Fruit fly (Drosophila melanogaster): Measurements from ENCODE around the gene FucT6.

The FucT6 gene

dm6 chrX:11720138-11720537, 10.4 kb upstream of the FucT6 start, which contains the start of gene Tango10 (continued):
- TF ChIP-seq ftz-f1 (GFP tag; optimal IDR thresholded peaks at IDR 0.05) = no peak
- TF ChIP-seq B-H2 (GFP tag; optimal IDR thresholded peaks at IDR 0.05) = no peak
- peak; percentile 71 for TF ChIP-seq CG2120 (GFP tag; optimal IDR thresholded peaks at IDR 0.05)
- no peak for TF ChIP-seq CG10543 (GFP tag; optimal IDR thresholded peaks at IDR 0.05)
- TF ChIP-seq disco-r (GFP tag; optimal IDR thresholded peaks at IDR 0.05) = no peak
- peak; percentile 18 for TF ChIP-seq CG9876 (GFP tag; optimal IDR thresholded peaks at IDR 0.05)
- TF ChIP-seq CG15696 (tag; optimal IDR thresholded peaks at IDR 0.05) = peak; percentile 70
- TF ChIP-seq Bteb2 (GFP tag; optimal IDR thresholded peaks at IDR 0.05) = peak; percentile 6
- TF ChIP-seq Six4 (GFP tag; optimal IDR thresholded peaks at IDR 0.05) = no peak
- no peak for TF ChIP-seq CG11696 (GFP tag; IDR thresholded peaks at IDR 0.05)
- peak; percentile 28 for TF ChIP-seq grn (GFP tag; optimal IDR thresholded peaks at IDR 0.05)
- TF ChIP-seq CG7745 (tag; optimal IDR thresholded peaks at IDR 0.05) = no peak
- no peak for TF ChIP-seq kah (GFP tag; optimal IDR thresholded peaks at IDR 0.05)
- no peak for TF ChIP-seq Hand (GFP tag; optimal IDR thresholded peaks at IDR 0.05)
- TF ChIP-seq Pdp1 (GFP tag; optimal IDR thresholded peaks at IDR 0.05) = peak; percentile 35 to 55
- no peak for TF ChIP-seq hth (optimal IDR thresholded peaks at IDR 0.05)
- TF ChIP-seq aop (GFP tag; IDR thresholded peaks at IDR 0.05) = no peak
- TF ChIP-seq MTF-1 (GFP tag; optimal IDR thresholded peaks at IDR 0.05; ENCODE audit: borderline replicate concordance) = no peak
- TF ChIP-seq lilli (GFP tag; optimal IDR thresholded peaks at IDR 0.05) = peak; percentile 67
- peak; percentile 61 for TF ChIP-seq sob (GFP tag; IDR thresholded peaks at IDR 0.05)
- TF ChIP-seq CG6689 (GFP tag; IDR thresholded peaks at IDR 0.05) = no peak
- no peak for TF ChIP-seq NC2α (GFP tag; optimal IDR thresholded peaks at IDR 0.05)
- TF ChIP-seq Hr51 (GFP tag; optimal IDR thresholded peaks at IDR 0.05) = peak in 1 of 2 experiments; percentile 44
- peak; percentile 54 for TF ChIP-seq CG8089 (GFP tag; optimal IDR thresholded peaks at IDR 0.05)
- TF ChIP-seq ara (GFP tag; IDR thresholded peaks at IDR 0.05) = peak; percentile 18; the same call in 1 of the 2 replicates
- peak; percentile 57; the same call in 1 of the 2 replicates for TF ChIP-seq Rfx (GFP tag; IDR thresholded peaks at IDR 0.05)
- TF ChIP-seq ab (GFP tag; optimal IDR thresholded peaks at IDR 0.05) = no peak
- peak in 1 of 3 experiments; percentile 64 for TF ChIP-seq lola (GFP tag; optimal IDR thresholded peaks at IDR 0.05)
- peak; percentile 50; the same call in 2 of the 3 replicates for TF ChIP-seq dysf (GFP tag; IDR thresholded peaks at IDR 0.05)
- no peak for TF ChIP-seq Sox100B (GFP tag; optimal IDR thresholded peaks at IDR 0.05)
- no peak for TF ChIP-seq pita (GFP tag; optimal IDR thresholded peaks at IDR 0.05)
- TF ChIP-seq CG14014 (GFP tag; IDR thresholded peaks at IDR 0.05) = 0 out of 2 replicates have a peak, but pooled peaks have one; percentile 39
- peak; percentile 36 for TF ChIP-seq Dip3 (GFP tag; optimal IDR thresholded peaks at IDR 0.05)
- peak; percentile 45 for TF ChIP-seq NfI (GFP tag; optimal IDR thresholded peaks at IDR 0.05)
- no peak for TF ChIP-seq abd-A (tag; optimal IDR thresholded peaks at IDR 0.05)
- peak; percentile 54 for TF ChIP-seq CG32532 (GFP tag; IDR thresholded peaks at IDR 0.05)
- no peak for TF ChIP-seq ase (GFP tag; IDR thresholded peaks at IDR 0.05)
- peak; percentile 7 for TF ChIP-seq trh (GFP tag; optimal IDR thresholded peaks at IDR 0.05)
- no peak for TF ChIP-seq Gsc (GFP tag; IDR thresholded peaks at IDR 0.05)
- TF ChIP-seq nerfin-2 (GFP tag; IDR thresholded peaks at IDR 0.05; ENCODE audit: partially characterized antibody) = peak; percentile 74
- no peak for TF ChIP-seq ash1 (GFP tag; optimal IDR thresholded peaks at IDR 0.05)
- peak; percentile 34 for TF ChIP-seq Abd-B (GFP tag; optimal IDR thresholded peaks at IDR 0.05)
- TF ChIP-seq CG17568 (GFP tag; optimal IDR thresholded peaks at IDR 0.05) = no peak
- TF ChIP-seq chinmo (GFP tag; IDR thresholded peaks at IDR 0.05; ENCODE audit: partially characterized antibody) = peak; percentile 77; the same call in 2 of the 4 replicates
- no peak for TF ChIP-seq sc (optimal IDR thresholded peaks at IDR 0.05)
- TF ChIP-seq sc (GFP tag; optimal IDR thresholded peaks at IDR 0.05) = no peak
- peak; percentile 40 for TF ChIP-seq caup (GFP tag; optimal IDR thresholded peaks at IDR 0.05; ENCODE audit: severe bottlenecking)
- TF ChIP-seq gce (GFP tag; IDR thresholded peaks at IDR 0.05) = no peak
- no peak for TF ChIP-seq wdn (GFP tag; IDR thresholded peaks at IDR 0.05)
- no peak for TF ChIP-seq CG6854 (GFP tag; optimal IDR thresholded peaks at IDR 0.05)
- TF ChIP-seq odd (GFP tag; optimal IDR thresholded peaks at IDR 0.05) = no peak

Measured in whole organism, embryonic.